Worm (Caenorhabditis elegans) whole organism, young adult: ENCODE results near the gene fust-1.
A peak's percentile ranks its signal among the peaks of the same experiment; 100 is the strongest.

Source experiments
- B0035.1 ChIP-seq: sonication (generic microtip); optimal IDR thresholded peaks from 2 replicates; lab custom pipeline; 2016; ENCODE audit warnings: missing genetic modification characterization, mild to moderate bottlenecking, missing compliant biosample characterization, missing genotype, missing genetic modification reagents
- C06A6.2 ChIP-seq: fragments of 200-800 bp; sonication (Bioruptor generic); conservative IDR thresholded peaks from 2 replicates; pipeline ENCODE4 v1.3.6; 2022; ENCODE audit warnings: missing genetic modification characterization, missing compliant biosample characterization
- F10E7.11 ChIP-seq: sonication (generic microtip); optimal IDR thresholded peaks from 2 replicates; lab custom pipeline; 2017; ENCODE audit warnings: mild to moderate bottlenecking, missing genetic modification characterization, moderate library complexity, missing compliant biosample characterization
- F33H1.4 ChIP-seq: fragments of 200-800 bp; sonication (Bioruptor generic); IDR thresholded peaks from 2 replicates; pipeline ENCODE4 v1.3.6; 2022; ENCODE audit warnings: missing genetic modification reagents, missing genetic modification characterization, missing compliant biosample characterization
- F39B2.1 ChIP-seq: fragments of 200-800 bp; sonication (Bioruptor generic); IDR thresholded peaks from 2 replicates; pipeline ENCODE4 v1.3.6; 2022; ENCODE audit warnings: missing genetic modification reagents, missing genetic modification characterization, missing compliant biosample characterization
- F52B5.7 ChIP-seq: sonication (generic microtip); optimal IDR thresholded peaks from 2 replicates; lab custom pipeline; 2016; ENCODE audit warnings: mild to moderate bottlenecking, missing genetic modification characterization, missing compliant biosample characterization
- Y53F4B.3 ChIP-seq: fragments of 200-800 bp; sonication (Bioruptor generic); IDR thresholded peaks from 2 replicates; pipeline ENCODE4 v1.3.6; 2022; ENCODE audit warnings: missing genetic modification reagents, missing genetic modification characterization, missing compliant biosample characterization
- Y53G8AR.9 ChIP-seq: fragments of 200-800 bp; sonication (Bioruptor generic); conservative IDR thresholded peaks from 2 replicates; pipeline ENCODE4 v1.3.6; 2022; ENCODE audit warnings: missing genetic modification reagents, missing genetic modification characterization, missing compliant biosample characterization
- ZK185.1 ChIP-seq: sonication (generic microtip); optimal IDR thresholded peaks from 2 replicates; lab custom pipeline; 2016; ENCODE audit warnings: mild to moderate bottlenecking, missing genetic modification characterization, missing compliant biosample characterization; ENCODE audit not compliant: poor library complexity, severe bottlenecking
- attf-6 ChIP-seq: fragments of 200-800 bp; sonication (Bioruptor generic); IDR thresholded peaks from 2 replicates; pipeline ENCODE4 v1.3.6; 2022; ENCODE audit warnings: missing genetic modification reagents, missing genetic modification characterization, missing compliant biosample characterization
- bed-2 ChIP-seq: fragments of 200-800 bp; sonication (Bioruptor generic); IDR thresholded peaks from 2 replicates; pipeline ENCODE4 v1.3.6; 2022; ENCODE audit warnings: missing genetic modification reagents, missing genetic modification characterization, missing compliant biosample characterization
- ceh-40 ChIP-seq: fragments of 200-800 bp; sonication (Bioruptor generic); IDR thresholded peaks from 2 replicates; pipeline ENCODE4 v1.3.6; 2022; ENCODE audit warnings: missing genetic modification characterization, missing compliant biosample characterization
- chd-7 ChIP-seq: sonication (generic microtip); optimal IDR thresholded peaks from 2 replicates; lab custom pipeline; 2016; ENCODE audit warnings: mild to moderate bottlenecking, missing genetic modification characterization, moderate library complexity, missing compliant biosample characterization
- die-1 ChIP-seq: sonication (generic microtip); optimal IDR thresholded peaks from 2 replicates; lab custom pipeline; 2016; ENCODE audit warnings: missing genotype, mild to moderate bottlenecking, missing genetic modification characterization, missing compliant biosample characterization
- dpff-1 ChIP-seq: sonication (generic microtip); optimal IDR thresholded peaks from 2 replicates; lab custom pipeline; 2017; ENCODE audit warnings: mild to moderate bottlenecking, missing genetic modification characterization, missing compliant biosample characterization
- egl-44 ChIP-seq: fragments of 200-800 bp; sonication (Bioruptor generic); IDR thresholded peaks from 2 replicates; pipeline ENCODE4 v1.3.6; 2022; ENCODE audit warnings: missing genetic modification reagents, missing genetic modification characterization, missing compliant biosample characterization
- ekl-4 ChIP-seq: fragments of 200-800 bp; sonication (Bioruptor generic); IDR thresholded peaks from 2 replicates; pipeline ENCODE4 v1.3.6; 2022; ENCODE audit warnings: missing genetic modification reagents, missing genetic modification characterization, missing compliant biosample characterization
- hmg-20 ChIP-seq: fragments of 200-800 bp; sonication (Bioruptor generic); IDR thresholded peaks from 2 replicates; pipeline ENCODE4 v1.3.6; 2022; ENCODE audit warnings: missing genetic modification reagents, missing genetic modification characterization, missing compliant biosample characterization
- hrde-1 ChIP-seq: sonication (generic microtip); optimal IDR thresholded peaks from 2 replicates; lab custom pipeline; 2016; ENCODE audit warnings: missing genetic modification characterization, mild to moderate bottlenecking, missing compliant biosample characterization, moderate library complexity, missing genotype, missing genetic modification reagents, borderline replicate concordance
- hsf-1 ChIP-seq: fragments of 200-800 bp; sonication (Bioruptor generic); IDR thresholded peaks from 2 replicates; pipeline ENCODE4 v1.3.6; 2022; ENCODE audit warnings: missing genetic modification reagents, missing genetic modification characterization, missing compliant biosample characterization
- lin-54 ChIP-seq: fragments of 200-800 bp; sonication (Bioruptor generic); optimal IDR thresholded peaks from 2 replicates; lab custom pipeline; 2018; ENCODE audit warnings: mild to moderate bottlenecking, missing genetic modification characterization, missing compliant biosample characterization
- madf-3 ChIP-seq: fragments of 200-800 bp; sonication (Bioruptor generic); IDR thresholded peaks from 2 replicates; pipeline ENCODE4 v1.3.6; 2022; ENCODE audit warnings: missing genetic modification reagents, missing genetic modification characterization, missing compliant biosample characterization
- madf-6 ChIP-seq: fragments of 200-800 bp; sonication (Bioruptor generic); IDR thresholded peaks from 2 replicates; pipeline ENCODE4 v1.3.6; 2022; ENCODE audit warnings: missing genetic modification reagents, missing genetic modification characterization, missing compliant biosample characterization
- madf-8 ChIP-seq: fragments of 200-800 bp; sonication (Bioruptor generic); conservative IDR thresholded peaks from 2 replicates; pipeline ENCODE4 v1.3.6; 2022; ENCODE audit warnings: missing genetic modification reagents, missing genetic modification characterization, missing compliant biosample characterization
- nfya-1 ChIP-seq: sonication (generic microtip); optimal IDR thresholded peaks from 2 replicates; lab custom pipeline; 2017; ENCODE audit warnings: antibody characterized with exemption, missing compliant biosample characterization, missing genetic modification characterization, borderline replicate concordance; ENCODE audit not compliant: insufficient read depth
- nfya-2 ChIP-seq: fragments of 200-800 bp; sonication (Bioruptor generic); IDR thresholded peaks from 2 replicates; pipeline ENCODE4 v1.3.6; 2022; ENCODE audit warnings: missing genetic modification reagents, missing genetic modification characterization, missing compliant biosample characterization
- nfyb-1 ChIP-seq: fragments of 200-800 bp; sonication (Bioruptor generic); IDR thresholded peaks from 2 replicates; pipeline ENCODE4 v1.3.6; 2022; ENCODE audit warnings: missing genetic modification reagents, missing genetic modification characterization, missing compliant biosample characterization
- nhr-179 ChIP-seq: sonication (generic microtip); optimal IDR thresholded peaks from 2 replicates; lab custom pipeline; 2016; ENCODE audit warnings: mild to moderate bottlenecking, missing genetic modification characterization, missing compliant biosample characterization
- rpc-1 ChIP-seq, 2 experiments: fragments of 150-350 bp in 1 of 2; sonication (generic microtip) in 1 of 2; optimal IDR thresholded peaks; 2 replicates each; lab custom pipeline; 2014 to 2018; ENCODE audit warnings: missing biosample characterization in 1 of 2, missing genetic modification characterization in 1 of 2, missing genetic modification reagents in 1 of 2, missing genotype in 1 of 2
- snpc-1.1 ChIP-seq: sonication (generic microtip); optimal IDR thresholded peaks from 2 replicates; lab custom pipeline; 2017; ENCODE audit warnings: missing genetic modification characterization, mild to moderate bottlenecking, missing compliant biosample characterization, antibody characterized with exemption, moderate library complexity, missing genotype, missing genetic modification reagents; ENCODE audit not compliant: insufficient read depth
- snpc-3.4 ChIP-seq: sonication (generic microtip); optimal IDR thresholded peaks from 2 replicates; lab custom pipeline; 2017; ENCODE audit warnings: missing genetic modification characterization, mild to moderate bottlenecking, missing compliant biosample characterization, antibody characterized with exemption, moderate library complexity, missing genotype, missing genetic modification reagents
- sptf-2 ChIP-seq: fragments of 200-800 bp; sonication (Bioruptor generic); optimal IDR thresholded peaks from 2 replicates; lab custom pipeline; 2018; ENCODE audit warnings: mild to moderate bottlenecking, missing genetic modification characterization, missing compliant biosample characterization
- xnd-1 ChIP-seq: sonication (generic microtip); optimal IDR thresholded peaks from 2 replicates; lab custom pipeline; 2016; ENCODE audit warnings: missing genotype, missing genetic modification reagents, missing genetic modification characterization, missing compliant biosample characterization
- ztf-22 ChIP-seq: fragments of 200-800 bp; sonication (Bioruptor generic); optimal IDR thresholded peaks from 2 replicates; lab custom pipeline; 2018; ENCODE audit warnings: mild to moderate bottlenecking, missing genetic modification characterization, moderate library complexity, missing compliant biosample characterization
- ztf-26 ChIP-seq: sonication (generic microtip); optimal IDR thresholded peaks from 2 replicates; lab custom pipeline; 2017; ENCODE audit warnings: missing genetic modification characterization, missing compliant biosample characterization
- ztf-28 ChIP-seq: fragments of 200-800 bp; sonication (Bioruptor generic); IDR thresholded peaks from 2 replicates; pipeline ENCODE4 v1.3.6; 2022; ENCODE audit warnings: missing genetic modification reagents, missing genetic modification characterization, missing compliant biosample characterization
- ztf-3 ChIP-seq: fragments of 200-800 bp; sonication (Bioruptor generic); optimal IDR thresholded peaks from 2 replicates; lab custom pipeline; 2018; ENCODE audit warnings: mild to moderate bottlenecking, missing genetic modification characterization, missing compliant biosample characterization

The fust-1 gene

ce11 chrII:7106313-7106712 is 46.1 kb upstream of the fust-1 start:
- no peak for TF ChIP-seq ztf-26 (tag; lab: Kevin White, UChicago)
- TF ChIP-seq dpff-1 (tag; lab: Kevin White, UChicago) = no peak
- no peak for TF ChIP-seq ceh-40
- no peak for TF ChIP-seq bed-2 (GFP tag; lab: Robert Waterston, UW)
- TF ChIP-seq snpc-1.1 = no peak
- TF ChIP-seq xnd-1 (tag; lab: Kevin White, UChicago) = no peak
- no peak for TF ChIP-seq nfyb-1 (GFP tag; lab: Robert Waterston, UW)
- TF ChIP-seq madf-3 (GFP tag; lab: Robert Waterston, UW) = 0 out of 2 replicates have a peak, but pooled peaks have one; percentile 6
- TF ChIP-seq C06A6.2 = no peak
- TF ChIP-seq Y53G8AR.9 = 0 out of 2 replicates have a peak, but pooled peaks have one; percentile 33
- no peak for TF ChIP-seq B0035.1 (tag; lab: Kevin White, UChicago)
- TF ChIP-seq madf-6 (GFP tag; lab: Robert Waterston, UW) = peak; percentile 67
- TF ChIP-seq nfya-1 (tag; lab: Kevin White, UChicago) = no peak
- no peak for TF ChIP-seq chd-7 (tag; lab: Kevin White, UChicago)
- peak; percentile 3 for TF ChIP-seq snpc-3.4 (tag; lab: Kevin White, UChicago)
- no peak for TF ChIP-seq ztf-3
- 0 out of 2 replicates have a peak, but pooled peaks have one; percentile 5 for TF ChIP-seq F33H1.4 (GFP tag; lab: Robert Waterston, UW)
- no peak for TF ChIP-seq ZK185.1
- TF ChIP-seq nfya-2 (GFP tag; lab: Robert Waterston, UW) = no peak
- TF ChIP-seq egl-44 (GFP tag; lab: Robert Waterston, UW) = no peak
- peak; percentile 43; the same call in 1 of the 2 replicates for TF ChIP-seq attf-6
- peak; percentile 51; the same call in 1 of the 2 replicates for TF ChIP-seq F39B2.1 (GFP tag; lab: Robert Waterston, UW)
- peak; percentile 25 for TF ChIP-seq lin-54 (GFP tag; lab: Kevin White, UChicago)
- TF ChIP-seq ztf-22 = no peak
- TF ChIP-seq nhr-179 (tag; lab: Kevin White, UChicago) = no peak
- TF ChIP-seq ekl-4 = peak; percentile 62; the same call in 1 of the 2 replicates

ce11 chrII:7109956-7110355 is 42.4 kb upstream of the fust-1 start, which contains the start of gene F10E7.9:
F10E7.9 (minus strand) TSS chrII:7110056.
- no peak for TF ChIP-seq die-1 (tag; lab: Kevin White, UChicago)
- no peak for TF ChIP-seq hrde-1 (tag; lab: Kevin White, UChicago)
- TF ChIP-seq madf-8 (GFP tag; lab: Robert Waterston, UW) = no peak
- no peak for TF ChIP-seq ztf-28 (GFP tag; lab: Robert Waterston, UW)
- TF ChIP-seq xnd-1 (tag; lab: Kevin White, UChicago) = no peak
- TF ChIP-seq chd-7 (tag; lab: Kevin White, UChicago) = no peak
- no peak for TF ChIP-seq rpc-1 (optimal IDR thresholded peaks at IDR 0.05; lab: Kevin White, UChicago)
- TF ChIP-seq rpc-1 (tag; optimal IDR thresholded peaks at IDR 0.05; lab: Kevin White, UChicago) = no peak
- TF ChIP-seq Y53F4B.3 (GFP tag; lab: Robert Waterston, UW) = no peak
- TF ChIP-seq hmg-20 (GFP tag; lab: Robert Waterston, UW) = no peak
- no peak for TF ChIP-seq ztf-3

ce11 chrII:7111012-7111656 is 41.2 kb upstream of the fust-1 start:
- TF ChIP-seq F10E7.11 (tag; lab: Kevin White, UChicago) = peak; percentile 21
- no peak for TF ChIP-seq lin-54 (GFP tag; lab: Kevin White, UChicago)
- no peak for TF ChIP-seq sptf-2
- no peak for TF ChIP-seq F52B5.7 (tag; lab: Kevin White, UChicago)
- no peak for TF ChIP-seq hsf-1 (GFP tag; lab: Robert Waterston, UW)
